Worm (Caenorhabditis elegans): Measurements from ENCODE around the gene T04F8.7.

- peak; percentile 10 for TF ChIP-seq tbx-2 (tag; optimal IDR thresholded peaks at IDR 0.05)
- no peak for TF ChIP-seq ceh-45 (GFP tag; IDR thresholded peaks at IDR 0.05)
- no peak for TF ChIP-seq ahr-1 (tag; optimal IDR thresholded peaks at IDR 0.05)
- TF ChIP-seq ceh-22 (tag; optimal IDR thresholded peaks at IDR 0.05): no peak
- TF ChIP-seq nhr-11 (tag; optimal IDR thresholded peaks at IDR 0.05): no peak
- TF ChIP-seq pha-4 (tag; optimal IDR thresholded peaks at IDR 0.05): no peak
- peak; percentile 31 for TF ChIP-seq ceh-34 (tag; optimal IDR thresholded peaks at IDR 0.05)
- peak; percentile 18 for TF ChIP-seq che-1 (tag; optimal IDR thresholded peaks at IDR 0.05)
- TF ChIP-seq rnt-1 (tag; optimal IDR thresholded peaks at IDR 0.05): no peak
- TF ChIP-seq C08G9.2 (tag; optimal IDR thresholded peaks at IDR 0.05): no peak
- TF ChIP-seq ceh-14 (tag; optimal IDR thresholded peaks at IDR 0.05): no peak
- no peak for TF ChIP-seq ceh-18 (tag; optimal IDR thresholded peaks at IDR 0.05)
- no peak for TF ChIP-seq hlh-8 (tag; optimal IDR thresholded peaks at IDR 0.05)
Measured at ce11 chrX:11662557-11662956, 18.2 kb downstream of the T04F8.7 start.

All from whole organism, late embryonic.